Worm (Caenorhabditis elegans) whole organism, L4 larva: ENCODE measurements around the gene skpo-1.
A peak's percentile ranks its signal among the peaks of the same experiment; 100 is the strongest.

Experiments used
- ZK337.2 ChIP-seq: fragments of 200-800 bp; sonication (Bioruptor generic); IDR thresholded peaks from 2 replicates; pipeline ENCODE4 v1.3.6; 2022; ENCODE audit warnings: missing genetic modification reagents, missing genetic modification characterization, missing compliant biosample characterization
- aly-2 ChIP-seq: sonication (generic microtip); optimal IDR thresholded peaks from 2 replicates; lab custom pipeline; 2018; ENCODE audit warnings: missing biosample characterization, missing genetic modification characterization
- ama-1 ChIP-seq: fragments of 150-350 bp; optimal IDR thresholded peaks from 2 replicates; lab custom pipeline; 2014; ENCODE audit warnings: inconsistent platforms, mixed read lengths
- hif-1 ChIP-seq, 2 experiments: sonication (generic microtip); optimal IDR thresholded peaks; 2 replicates each; lab custom pipeline; 2016 to 2017; ENCODE audit warnings: missing compliant biosample characterization in 2 of 2, missing genetic modification characterization in 2 of 2, missing genetic modification reagents in 2 of 2, missing genotype in 2 of 2, mild to moderate bottlenecking in 1 of 2
- mep-1 ChIP-seq: fragments of 150-350 bp; sonication (generic microtip); optimal IDR thresholded peaks from 3 replicates; lab custom pipeline; 2014; ENCODE audit warnings: missing biosample characterization, missing genetic modification characterization
- mxl-2 ChIP-seq: fragments of 200-800 bp; sonication (Bioruptor generic); conservative IDR thresholded peaks from 2 replicates; pipeline ENCODE4 v1.3.6; 2022; ENCODE audit warnings: missing genetic modification reagents, missing genetic modification characterization, missing compliant biosample characterization
- nhr-28 ChIP-seq: fragments of 150-350 bp; optimal IDR thresholded peaks from 2 replicates; lab custom pipeline; 2014; ENCODE audit warnings: missing biosample characterization, missing genetic modification characterization
- nhr-48 ChIP-seq: sonication (generic microtip); optimal IDR thresholded peaks from 2 replicates; lab custom pipeline; 2016; ENCODE audit warnings: mild to moderate bottlenecking, missing genetic modification characterization, missing compliant biosample characterization
- nhr-76 ChIP-seq: fragments of 150-350 bp; optimal IDR thresholded peaks from 2 replicates; lab custom pipeline; 2014; ENCODE audit warnings: missing biosample characterization, missing genetic modification characterization
- vab-7 ChIP-seq: fragments of 200-800 bp; sonication (Bioruptor generic); IDR thresholded peaks from 2 replicates; pipeline ENCODE4 v1.3.6; 2022; ENCODE audit warnings: missing genetic modification reagents, missing genetic modification characterization, missing compliant biosample characterization
- ztf-7 ChIP-seq: fragments of 150-350 bp; optimal IDR thresholded peaks from 2 replicates; lab custom pipeline; 2014; ENCODE audit warnings: missing biosample characterization, missing genetic modification characterization

DNA sequence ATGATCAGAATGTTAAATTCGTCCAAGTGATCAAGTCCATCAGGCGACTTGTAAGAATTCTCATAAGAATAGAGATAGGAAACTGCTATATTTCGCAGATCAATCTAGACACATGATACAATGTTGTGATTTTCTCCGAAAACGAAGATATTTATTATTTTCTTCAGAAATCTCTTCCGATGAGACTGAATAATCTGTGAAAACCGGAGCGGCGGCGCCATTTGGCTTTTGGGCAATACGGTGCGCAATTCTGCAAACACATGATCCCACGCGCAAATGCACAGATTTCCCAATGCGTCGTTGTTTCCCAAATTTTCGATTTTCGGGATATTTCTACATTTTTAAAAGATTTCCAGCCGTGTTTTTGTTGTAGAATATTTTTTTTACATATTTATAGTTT lies 37.5 kb upstream of the skpo-1 start:
- no peak for TF ChIP-seq aly-2
- no peak for TF ChIP-seq ztf-7 (tag; lab: Kevin White, UChicago)
- no peak for TF ChIP-seq nhr-48 (tag; lab: Kevin White, UChicago)
- no peak for TF ChIP-seq vab-7 (GFP tag; lab: Robert Waterston, UW)
- TF ChIP-seq hif-1 (tag; optimal IDR thresholded peaks at IDR 0.05; lab: Kevin White, UChicago): peak in 1 of 2 experiments; percentile 5
- TF ChIP-seq nhr-28 (tag; lab: Kevin White, UChicago): peak; percentile 74
- TF ChIP-seq mep-1 (tag; lab: Kevin White, UChicago): peak; percentile 48
- no peak for TF ChIP-seq nhr-76 (tag; lab: Kevin White, UChicago)
- no peak for TF ChIP-seq ama-1 (lab: Kevin White, UChicago)
- TF ChIP-seq ZK337.2 (GFP tag; lab: Robert Waterston, UW): no peak
- TF ChIP-seq mxl-2 (GFP tag; lab: Robert Waterston, UW): no peak
